Fruit fly (Drosophila melanogaster) whole organism, embryonic: ENCODE measurements around the gene Pex11c.
A peak's percentile ranks its signal among the peaks of the same experiment; 100 is the strongest.

ENCODE experiments used
- Ada2b ChIP-seq: fragments of 200-800 bp; sonication (Bioruptor generic); IDR thresholded peaks from 2 replicates; pipeline ENCODE4 v1.3.6; 2022; ENCODE audit warnings: missing biosample characterization, missing genetic modification characterization
- Atf-2 ChIP-seq: fragments of 200-800 bp; sonication (Bioruptor generic); optimal IDR thresholded peaks from 2 replicates; lab custom pipeline; 2016; ENCODE audit warnings: missing biosample characterization, missing genetic modification characterization
- CG10147 ChIP-seq: fragments of 200-800 bp; sonication (Bioruptor generic); optimal IDR thresholded peaks from 2 replicates; lab custom pipeline; 2019; ENCODE audit warnings: missing biosample characterization, mild to moderate bottlenecking, missing genetic modification characterization, moderate library complexity
- CG10321 ChIP-seq: fragments of 200-800 bp; sonication (Bioruptor generic); IDR thresholded peaks from 2 replicates; pipeline ENCODE4 v1.3.6; 2022; ENCODE audit warnings: missing biosample characterization, missing genetic modification characterization
- CG10959 ChIP-seq: fragments of 200-800 bp; sonication (Bioruptor generic); IDR thresholded peaks from 2 replicates; pipeline ENCODE4 v1.3.6; 2022; ENCODE audit warnings: missing biosample characterization, missing genetic modification characterization
- CG11456 ChIP-seq: fragments of 200-800 bp; sonication (Bioruptor generic); IDR thresholded peaks from 3 replicates; pipeline ENCODE4 v1.3.6; 2022; ENCODE audit warnings: missing biosample characterization, missing genetic modification characterization
- CG1233 ChIP-seq: fragments of 200-800 bp; sonication (Bioruptor generic); optimal IDR thresholded peaks from 4 replicates; lab custom pipeline; 2018; ENCODE audit warnings: missing biosample characterization, mild to moderate bottlenecking, missing genetic modification characterization
- CG13894 ChIP-seq: fragments of 200-800 bp; sonication (Bioruptor generic); optimal IDR thresholded peaks from 3 replicates; lab custom pipeline; 2018; ENCODE audit warnings: missing biosample characterization, mild to moderate bottlenecking, missing genetic modification characterization, moderate library complexity
- CG14667 ChIP-seq: fragments of 200-800 bp; sonication (Bioruptor generic); IDR thresholded peaks from 2 replicates; pipeline ENCODE4 v1.3.6; 2022; ENCODE audit warnings: missing biosample characterization, missing genetic modification characterization
- CG15011 ChIP-seq: fragments of 200-800 bp; sonication (Bioruptor generic); optimal IDR thresholded peaks from 3 replicates; lab custom pipeline; 2018; ENCODE audit warnings: missing biosample characterization, mild to moderate bottlenecking, missing genetic modification characterization
- CG1603 ChIP-seq: fragments of 200-800 bp; sonication (Bioruptor generic); optimal IDR thresholded peaks from 2 replicates; lab custom pipeline; 2019; ENCODE audit warnings: missing biosample characterization, mild to moderate bottlenecking, missing genetic modification characterization, moderate library complexity
- CG17802 ChIP-seq: fragments of 200-800 bp; sonication (Bioruptor generic); optimal IDR thresholded peaks from 2 replicates; lab custom pipeline; 2018; ENCODE audit warnings: missing biosample characterization, mild to moderate bottlenecking, missing genetic modification characterization, moderate library complexity
- CG1832 ChIP-seq: fragments of 200-800 bp; sonication (Bioruptor generic); optimal IDR thresholded peaks from 2 replicates; lab custom pipeline; 2017; ENCODE audit warnings: missing biosample characterization, mild to moderate bottlenecking, missing genetic modification characterization, inconsistent platforms
- CG2199 ChIP-seq: fragments of 200-800 bp; sonication (Bioruptor generic); IDR thresholded peaks from 3 replicates; pipeline ENCODE4 v1.3.6; 2022; ENCODE audit warnings: missing biosample characterization, missing genetic modification characterization
- CG33213 ChIP-seq: fragments of 200-800 bp; sonication (Bioruptor generic); optimal IDR thresholded peaks from 3 replicates; lab custom pipeline; 2016; ENCODE audit warnings: missing biosample characterization, missing genetic modification characterization
- CG3726 ChIP-seq: fragments of 200-800 bp; sonication (Bioruptor generic); IDR thresholded peaks from 3 replicates; pipeline ENCODE4, ENCODE4 v1.3.6; 2022; ENCODE audit warnings: missing biosample characterization, missing genetic modification characterization
- CG3847 ChIP-seq: fragments of 200-800 bp; sonication (Bioruptor generic); IDR thresholded peaks from 2 replicates; pipeline ENCODE4 v1.3.6; 2022; ENCODE audit warnings: missing biosample characterization, missing genetic modification characterization
- CG43689 ChIP-seq: fragments of 200-800 bp; sonication (Bioruptor generic); IDR thresholded peaks from 2 replicates; pipeline ENCODE4 v1.3.6; 2022; ENCODE audit warnings: missing biosample characterization, missing genetic modification characterization
- CG6791 ChIP-seq: fragments of 200-800 bp; sonication (Bioruptor generic); IDR thresholded peaks from 3 replicates; pipeline ENCODE4 v1.3.6; 2022; ENCODE audit warnings: missing biosample characterization, missing genetic modification characterization; ENCODE audit not compliant: partially characterized antibody
- CG7745 ChIP-seq: fragments of 200-800 bp; sonication (Bioruptor generic); optimal IDR thresholded peaks from 2 replicates; lab custom pipeline; 2018; ENCODE audit warnings: missing biosample characterization, mild to moderate bottlenecking, missing genetic modification characterization, moderate library complexity
- CG7839 ChIP-seq: fragments of 200-800 bp; sonication (Bioruptor generic); optimal IDR thresholded peaks from 3 replicates; lab custom pipeline; 2018; ENCODE audit warnings: missing biosample characterization, mild to moderate bottlenecking, missing genetic modification characterization, moderate library complexity
- CG9817 ChIP-seq: fragments of 200-800 bp; sonication (Bioruptor generic); optimal IDR thresholded peaks from 2 replicates; lab custom pipeline; 2018; ENCODE audit warnings: missing biosample characterization, mild to moderate bottlenecking, missing genetic modification characterization, moderate library complexity
- Camta ChIP-seq: fragments of 200-800 bp; sonication (Bioruptor generic); optimal IDR thresholded peaks from 2 replicates; lab custom pipeline; 2016; ENCODE audit warnings: missing biosample characterization, missing genetic modification characterization
- CoRest ChIP-seq: fragments of 200-800 bp; sonication (Bioruptor generic); optimal IDR thresholded peaks from 3 replicates; lab custom pipeline; 2018; ENCODE audit warnings: missing biosample characterization, mild to moderate bottlenecking, missing genetic modification characterization, moderate library complexity
- D19A ChIP-seq: fragments of 200-800 bp; optimal IDR thresholded peaks from 3 replicates; lab custom pipeline; 2019; ENCODE audit warnings: missing biosample characterization, mild to moderate bottlenecking, missing genetic modification characterization, moderate library complexity
- Dip2 ChIP-seq: fragments of 200-800 bp; sonication (Bioruptor generic); IDR thresholded peaks from 2 replicates; pipeline ENCODE4 v1.3.6; 2022; ENCODE audit warnings: missing biosample characterization, missing genetic modification characterization
- HLH3B ChIP-seq: fragments of 200-800 bp; sonication (Bioruptor generic); IDR thresholded peaks from 2 replicates; pipeline ENCODE4 v1.3.6; 2022; ENCODE audit warnings: missing biosample characterization, missing genetic modification characterization
- HLH4C ChIP-seq: fragments of 200-800 bp; sonication (Bioruptor generic); IDR thresholded peaks from 3 replicates; pipeline ENCODE4 v1.3.6; 2022; ENCODE audit warnings: missing biosample characterization, missing genetic modification characterization; ENCODE audit not compliant: partially characterized antibody
- HmgZ ChIP-seq: fragments of 200-800 bp; sonication (Bioruptor generic); optimal IDR thresholded peaks from 2 replicates; lab custom pipeline; 2018; ENCODE audit warnings: missing biosample characterization, mild to moderate bottlenecking, missing genetic modification characterization
- Hr51 ChIP-seq, 2 experiments: fragments of 200-800 bp; sonication (Bioruptor generic); optimal IDR thresholded peaks; 2 replicates in 1 of 2; 3 replicates in 1 of 2; lab custom pipeline; 2016 to 2018; ENCODE audit warnings: missing biosample characterization in 2 of 2, missing genetic modification characterization in 2 of 2, mild to moderate bottlenecking in 1 of 2, moderate library complexity in 1 of 2
- MESR4 ChIP-seq: fragments of 200-800 bp; sonication (Bioruptor generic); optimal IDR thresholded peaks from 2 replicates; lab custom pipeline; 2018; ENCODE audit warnings: missing biosample characterization, mild to moderate bottlenecking, missing genetic modification characterization, moderate library complexity
- Nf-YC ChIP-seq: fragments of 200-800 bp; optimal IDR thresholded peaks from 3 replicates; lab custom pipeline; 2019; ENCODE audit warnings: missing biosample characterization, mild to moderate bottlenecking, missing genetic modification characterization, moderate library complexity
- abd-A ChIP-seq: fragments of 200-800 bp; sonication (Bioruptor generic); optimal IDR thresholded peaks from 3 replicates; lab custom pipeline; 2019; ENCODE audit warnings: missing biosample characterization, mild to moderate bottlenecking, missing genetic modification characterization, moderate library complexity
- az2 ChIP-seq: fragments of 200-800 bp; sonication (Bioruptor generic); optimal IDR thresholded peaks from 3 replicates; lab custom pipeline; 2016; ENCODE audit warnings: missing biosample characterization, missing genetic modification characterization
- ems ChIP-seq: fragments of 200-800 bp; sonication (Bioruptor generic); optimal IDR thresholded peaks from 3 replicates; lab custom pipeline; 2016; ENCODE audit warnings: missing biosample characterization, missing genetic modification characterization
- exex ChIP-seq: fragments of 200-800 bp; sonication (Bioruptor generic); optimal IDR thresholded peaks from 4 replicates; lab custom pipeline; 2018; ENCODE audit warnings: missing biosample characterization, mild to moderate bottlenecking, missing genetic modification characterization, moderate library complexity
- fru ChIP-seq: fragments of >200 bp; optimal IDR thresholded peaks from 2 replicates; lab custom pipeline; 2017
- gem ChIP-seq: fragments of 200-800 bp; sonication (Bioruptor generic); optimal IDR thresholded peaks from 2 replicates; lab custom pipeline; 2019; ENCODE audit warnings: missing biosample characterization, mild to moderate bottlenecking, missing genetic modification characterization, moderate library complexity
- lab ChIP-seq: fragments of 200-800 bp; sonication (Bioruptor generic); optimal IDR thresholded peaks from 3 replicates; lab custom pipeline; 2017; ENCODE audit warnings: missing biosample characterization, missing genetic modification characterization, mild to moderate bottlenecking, moderate library complexity, missing genetic modification reagents
- nerfin-1 ChIP-seq: fragments of 200-800 bp; sonication (Bioruptor generic); optimal IDR thresholded peaks from 3 replicates; lab custom pipeline; 2019; ENCODE audit warnings: missing biosample characterization, mild to moderate bottlenecking, missing genetic modification characterization, moderate library complexity
- pho ChIP-seq: fragments of 200-800 bp; sonication (Bioruptor generic); optimal IDR thresholded peaks from 2 replicates; lab custom pipeline; 2016; ENCODE audit warnings: missing biosample characterization, missing genetic modification characterization
- prd ChIP-seq, 3 experiments: fragments of >200 bp in 2 of 3; fragments of 200-800 bp in 1 of 3; sonication (Bioruptor generic) in 1 of 3; optimal IDR thresholded peaks in 2 of 3; IDR thresholded peaks in 1 of 3; 2 replicates in 2 of 3; 3 replicates in 1 of 3; pipeline versions ENCODE4 v1.3.6 to Lab custom; 2017 to 2022; ENCODE audit warnings: missing biosample characterization in 1 of 3, missing genetic modification characterization in 1 of 3
- pum ChIP-seq: fragments of 200-800 bp; sonication (Bioruptor generic); optimal IDR thresholded peaks from 2 replicates; lab custom pipeline; 2016; ENCODE audit warnings: missing biosample characterization, missing genetic modification characterization
- ranshi ChIP-seq: fragments of 200-800 bp; sonication (Bioruptor generic); IDR thresholded peaks from 2 replicates; pipeline ENCODE4 v1.3.6; 2022; ENCODE audit warnings: missing biosample characterization, missing genetic modification characterization
- sd ChIP-seq: fragments of 200-800 bp; sonication (Bioruptor generic); optimal IDR thresholded peaks from 3 replicates; lab custom pipeline; 2018; ENCODE audit warnings: missing biosample characterization, mild to moderate bottlenecking, missing genetic modification characterization, moderate library complexity
- sob ChIP-seq: fragments of 200-800 bp; sonication (Bioruptor generic); IDR thresholded peaks from 2 replicates; pipeline ENCODE4 v1.3.6; 2022; ENCODE audit warnings: missing biosample characterization, missing genetic modification characterization
- unc-4 ChIP-seq: fragments of 200-800 bp; sonication (Bioruptor generic); IDR thresholded peaks from 2 replicates; pipeline ENCODE4 v1.3.6; 2022; ENCODE audit warnings: missing biosample characterization, missing genetic modification characterization; ENCODE audit not compliant: partially characterized antibody
- zf30C ChIP-seq: fragments of 200-800 bp; sonication (Bioruptor generic); optimal IDR thresholded peaks from 3 replicates; lab custom pipeline; 2018; ENCODE audit warnings: missing biosample characterization, mild to moderate bottlenecking, missing genetic modification characterization

The Pex11c gene

DNA sequence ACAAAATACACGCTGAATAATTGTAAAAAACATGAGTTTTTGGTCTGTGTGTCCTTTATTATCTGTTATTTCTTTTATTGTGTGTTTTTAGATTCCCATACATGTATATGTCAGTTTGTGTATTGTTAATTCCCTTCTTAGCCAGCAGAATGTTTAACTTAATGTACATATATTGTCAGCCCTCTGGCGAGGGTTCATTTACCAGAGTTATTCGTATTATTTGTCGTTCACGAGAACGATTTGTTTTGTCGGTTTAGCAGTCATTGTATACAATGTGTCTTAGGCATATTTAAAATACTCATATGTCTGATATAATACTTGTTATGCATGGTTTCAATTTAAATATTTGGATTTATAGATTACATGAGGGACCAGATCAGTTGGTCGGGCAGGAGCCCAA, 2.4 kb downstream of the Pex11c start:
- TF ChIP-seq CG17802 (tag; lab: Kevin White, UChicago) (no peak), MESR4 (GFP tag; lab: Kevin White, UChicago) (no peak), CG1603 (tag; lab: Kevin White, UChicago) (no peak), pum (GFP tag; lab: Kevin White, UChicago) (no peak), CG2199 (GFP tag; lab: Robert Waterston, UW) (peak; percentile 92), CG7839 (tag; lab: Kevin White, UChicago) (no peak), CG1233 (GFP tag; lab: Kevin White, UChicago) (no peak)

DNA sequence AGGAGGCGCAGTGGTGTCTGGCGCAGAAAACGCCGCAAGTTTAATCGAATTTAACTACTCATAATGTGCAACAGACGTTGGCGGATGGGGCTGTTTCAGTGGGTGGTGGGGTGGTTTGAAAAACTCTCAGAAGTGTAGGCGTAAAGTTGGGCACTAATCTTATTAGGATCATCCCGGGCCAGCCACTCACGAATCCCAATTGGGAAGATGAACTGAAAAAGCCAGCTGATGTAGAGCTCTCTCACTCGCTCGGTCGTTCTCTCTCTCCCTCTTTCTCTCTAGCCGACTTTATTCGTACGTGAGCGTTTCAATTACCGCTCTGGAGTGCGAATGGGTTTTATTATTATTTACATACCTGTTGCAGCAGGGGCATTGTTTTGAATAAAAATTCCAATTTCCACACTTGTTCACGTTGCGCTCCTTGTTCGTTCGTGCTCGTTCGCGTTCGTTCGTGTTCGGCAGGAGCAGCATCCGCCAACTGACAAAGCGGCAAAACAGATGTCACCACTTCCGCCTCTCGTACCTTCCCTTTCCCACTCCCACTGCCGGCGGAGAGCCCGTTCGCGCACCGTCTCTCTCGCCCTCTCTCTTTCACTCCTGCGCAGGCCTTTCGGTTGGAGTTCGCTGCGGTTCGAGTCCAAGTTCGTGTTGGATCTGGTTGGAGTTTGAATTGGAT, 20.7 kb downstream of the Pex11c start:
- TF ChIP-seq CG3726 (no peak), Dip2 (GFP tag; lab: Robert Waterston, UW) (no peak), abd-A (tag; lab: Kevin White, UChicago) (peak; percentile 57), CG9817 (tag; lab: Kevin White, UChicago) (no peak), lab (GFP tag; lab: Kevin White, UChicago) (no peak), unc-4 (GFP tag; lab: Robert Waterston, UW) (no peak), CG11456 (GFP tag; lab: Robert Waterston, UW) (no peak), exex (no peak), ranshi (GFP tag; lab: Robert Waterston, UW) (no peak), Ada2b (no peak), CoRest (no peak), CG43689 (GFP tag; lab: Robert Waterston, UW) (no peak), az2 (no peak), gem (tag; lab: Kevin White, UChicago) (no peak), Nf-YC (tag; lab: Kevin White, UChicago) (peak; percentile 27), CG1832 (GFP tag; lab: Kevin White, UChicago) (peak; percentile 90), zf30C (no peak), HLH4C (GFP tag; lab: Robert Waterston, UW) (0 out of 3 replicates have a peak, but pooled peaks have one; percentile 20), sd (tag; lab: Kevin White, UChicago) (no peak), CG10147 (no peak), CG14667 (GFP tag; lab: Robert Waterston, UW) (no peak), Atf-2 (no peak), CG10959 (no peak), pho (GFP tag; lab: Kevin White, UChicago) (no peak), CG6791 (no peak), CG33213 (no peak), D19A (tag; lab: Kevin White, UChicago) (no peak), CG15011 (GFP tag; lab: Kevin White, UChicago) (no peak), CG10321 (GFP tag; lab: Robert Waterston, UW) (peak; percentile 58), prd (optimal IDR thresholded peaks at IDR 0.05; lab: Kevin White, UChicago) (no peak), prd (GFP tag; IDR thresholded peaks at IDR 0.05; lab: Robert Waterston, UW) (no peak), HmgZ (tag; lab: Kevin White, UChicago) (no peak), nerfin-1 (tag; lab: Kevin White, UChicago) (peak; percentile 40), CG13894 (tag; lab: Kevin White, UChicago) (no peak), CG3847 (GFP tag; lab: Robert Waterston, UW) (no peak), fru (no peak), Camta (no peak), HLH3B (GFP tag; lab: Robert Waterston, UW) (no peak), CG7745 (tag; lab: Kevin White, UChicago) (no peak), Hr51 (GFP tag; optimal IDR thresholded peaks at IDR 0.05; lab: Kevin White, UChicago) (no peak), sob (GFP tag; lab: Robert Waterston, UW) (no peak), ems (no peak)
